Worm (Caenorhabditis elegans) whole organism, mixed stage, embryonic: ENCODE results near the gene K08E7.4.

ENCODE experiments used
- bed-3 ChIP-seq: fragments of 200-800 bp; sonication (Bioruptor generic); optimal IDR thresholded peaks from 3 replicates; lab custom pipeline; 2018; ENCODE audit warnings: mild to moderate bottlenecking, missing genetic modification characterization, moderate library complexity, missing compliant biosample characterization
- lsy-2 ChIP-seq: fragments of 150-350 bp; optimal IDR thresholded peaks from 2 replicates; lab custom pipeline; 2014; ENCODE audit warnings: missing biosample characterization, missing genetic modification characterization
- mep-1 ChIP-seq: fragments of 150-350 bp; optimal IDR thresholded peaks from 2 replicates; lab custom pipeline; 2017; ENCODE audit warnings: missing biosample characterization, missing genetic modification reagents, missing genetic modification characterization, inconsistent platforms
- nhr-2 ChIP-seq: fragments of 150-350 bp; optimal IDR thresholded peaks from 2 replicates; lab custom pipeline; 2014; ENCODE audit warnings: missing biosample characterization, missing genetic modification characterization
- nhr-237 ChIP-seq: fragments of 150-350 bp; optimal IDR thresholded peaks from 2 replicates; lab custom pipeline; 2014; ENCODE audit warnings: missing biosample characterization, missing genetic modification characterization
- nhr-76 ChIP-seq: sonication (generic microtip); optimal IDR thresholded peaks from 2 replicates; lab custom pipeline; 2017; ENCODE audit warnings: missing biosample characterization, missing genetic modification characterization
- pha-4 ChIP-seq: fragments of 150-350 bp; optimal IDR thresholded peaks from 2 replicates; lab custom pipeline; 2018; ENCODE audit warnings: missing biosample characterization, missing genetic modification reagents, missing genetic modification characterization
- unc-62 ChIP-seq: fragments of 150-350 bp; optimal IDR thresholded peaks from 2 replicates; lab custom pipeline; 2014; ENCODE audit warnings: missing biosample characterization, missing genetic modification reagents, missing genetic modification characterization
- zip-8 ChIP-seq: fragments of 150-350 bp; optimal IDR thresholded peaks from 2 replicates; lab custom pipeline; 2014; ENCODE audit warnings: missing biosample characterization, missing genetic modification characterization
- ztf-11 ChIP-seq: fragments of 150-350 bp; optimal IDR thresholded peaks from 2 replicates; lab custom pipeline; 2014; ENCODE audit warnings: missing biosample characterization, missing genetic modification characterization

DNA sequence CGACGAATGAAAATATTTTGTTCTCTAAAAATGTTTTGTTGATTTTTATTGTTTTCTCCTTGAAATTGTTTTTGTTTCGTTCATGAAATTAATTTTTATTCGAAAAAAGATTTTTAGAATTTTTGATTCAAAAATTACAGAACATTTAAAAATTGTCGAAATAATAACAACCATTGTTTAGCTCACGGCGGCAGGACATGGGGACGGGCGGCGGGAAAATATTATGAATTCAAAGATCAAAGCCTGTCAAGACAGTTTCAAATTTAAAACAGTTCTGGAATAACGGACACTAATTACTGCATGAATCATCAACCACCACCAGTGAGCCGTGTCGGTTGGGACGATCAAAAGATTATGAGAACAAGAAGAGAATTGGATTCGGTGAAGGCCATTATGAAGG lies 10.4 kb downstream of the K08E7.4 start, which contains the start of gene snb-7:
- no peak for TF ChIP-seq bed-3 (GFP tag; lab: Kevin White, UChicago)
- no peak for TF ChIP-seq nhr-237
- TF ChIP-seq lsy-2 (tag; lab: Kevin White, UChicago), result no peak
- TF ChIP-seq nhr-76, result no peak
- TF ChIP-seq mep-1, result no peak
- TF ChIP-seq unc-62 (GFP tag; lab: Kevin White, UChicago), result no peak
- no peak for TF ChIP-seq nhr-2
- TF ChIP-seq zip-8 (tag; lab: Kevin White, UChicago), result no peak
- no peak for TF ChIP-seq pha-4 (tag; lab: Kevin White, UChicago)
- no peak for TF ChIP-seq ztf-11 (tag; lab: Kevin White, UChicago)
